Fruit fly (Drosophila melanogaster) whole organism, embryonic: ENCODE results near the gene ATPsynD.

Experiments
- Blimp-1 ChIP-seq: fragments of 200-800 bp; sonication (Bioruptor generic); optimal IDR thresholded peaks from 3 replicates; lab custom pipeline; 2018; ENCODE audit warnings: missing biosample characterization, missing genetic modification characterization, mild to moderate bottlenecking, moderate library complexity, missing genetic modification reagents
- CG10209 ChIP-seq: fragments of 200-800 bp; sonication (Bioruptor generic); optimal IDR thresholded peaks from 3 replicates; lab custom pipeline; 2017; ENCODE audit warnings: missing biosample characterization, mild to moderate bottlenecking, missing genetic modification characterization, missing genetic modification reagents
- CG10654 ChIP-seq: fragments of 200-800 bp; sonication (Bioruptor generic); optimal IDR thresholded peaks from 2 replicates; lab custom pipeline; 2016; ENCODE audit warnings: missing biosample characterization, missing genetic modification characterization
- CG11504 ChIP-seq: fragments of 200-800 bp; sonication (Bioruptor generic); optimal IDR thresholded peaks from 3 replicates; lab custom pipeline; 2019; ENCODE audit warnings: missing biosample characterization, mild to moderate bottlenecking, missing genetic modification characterization, moderate library complexity
- CG11696 ChIP-seq: fragments of 200-800 bp; sonication (Bioruptor generic); IDR thresholded peaks from 2 replicates; pipeline ENCODE4 v1.3.6; 2022; ENCODE audit warnings: missing biosample characterization, missing genetic modification characterization
- CG12299 ChIP-seq: fragments of 200-800 bp; sonication (Bioruptor generic); optimal IDR thresholded peaks from 2 replicates; lab custom pipeline; 2018; ENCODE audit warnings: missing biosample characterization, mild to moderate bottlenecking, missing genetic modification characterization
- CG13775 ChIP-seq: fragments of 200-800 bp; sonication (Bioruptor generic); optimal IDR thresholded peaks from 3 replicates; lab custom pipeline; 2017; ENCODE audit warnings: missing biosample characterization, mild to moderate bottlenecking, missing genetic modification characterization
- CG14710 ChIP-seq: fragments of 200-800 bp; sonication (Bioruptor generic); optimal IDR thresholded peaks from 3 replicates; lab custom pipeline; 2019; ENCODE audit warnings: missing biosample characterization, mild to moderate bottlenecking, missing genetic modification characterization, moderate library complexity
- CG1603 ChIP-seq: fragments of 200-800 bp; sonication (Bioruptor generic); optimal IDR thresholded peaks from 2 replicates; lab custom pipeline; 2019; ENCODE audit warnings: missing biosample characterization, mild to moderate bottlenecking, missing genetic modification characterization, moderate library complexity
- CG16815 ChIP-seq: fragments of 200-800 bp; sonication (Bioruptor generic); optimal IDR thresholded peaks from 3 replicates; lab custom pipeline; 2017; ENCODE audit warnings: missing biosample characterization, mild to moderate bottlenecking, missing genetic modification characterization
- CG17361 ChIP-seq: fragments of 200-800 bp; sonication (Bioruptor generic); IDR thresholded peaks from 3 replicates; pipeline ENCODE4 v1.3.6; 2022; ENCODE audit warnings: missing biosample characterization, missing genetic modification characterization
- CG17829 ChIP-seq: fragments of 200-800 bp; optimal IDR thresholded peaks from 2 replicates; lab custom pipeline; 2019; ENCODE audit warnings: missing biosample characterization, mild to moderate bottlenecking, missing genetic modification characterization, moderate library complexity
- CG2875 ChIP-seq: fragments of 200-800 bp; sonication (Bioruptor generic); optimal IDR thresholded peaks from 2 replicates; lab custom pipeline; 2017; ENCODE audit warnings: missing biosample characterization, mild to moderate bottlenecking, missing genetic modification characterization, missing genetic modification reagents
- CG3065 ChIP-seq: fragments of 200-800 bp; sonication (Bioruptor generic); optimal IDR thresholded peaks from 2 replicates; lab custom pipeline; 2016; ENCODE audit warnings: missing biosample characterization, missing genetic modification characterization
- CG31441 ChIP-seq: fragments of 200-800 bp; sonication (Bioruptor generic); IDR thresholded peaks from 2 replicates; pipeline ENCODE4 v1.3.6; 2022; ENCODE audit warnings: missing biosample characterization, missing genetic modification characterization
- CG34376 ChIP-seq: fragments of 200-800 bp; sonication (Bioruptor generic); optimal IDR thresholded peaks from 2 replicates; lab custom pipeline; 2018; ENCODE audit warnings: missing biosample characterization, mild to moderate bottlenecking, missing genetic modification characterization
- CG6254 ChIP-seq: fragments of 200-800 bp; sonication (Bioruptor generic); optimal IDR thresholded peaks from 3 replicates; lab custom pipeline; 2017; ENCODE audit warnings: mild to moderate bottlenecking, missing biosample characterization, missing genetic modification reagents, missing genetic modification characterization
- CTCF ChIP-seq: fragments of 200-800 bp; sonication (Bioruptor generic); optimal IDR thresholded peaks from 2 replicates; lab custom pipeline; 2017; ENCODE audit warnings: missing biosample characterization, mild to moderate bottlenecking, missing genetic modification characterization, moderate library complexity
- Doc2 ChIP-seq: fragments of 200-800 bp; sonication (Bioruptor generic); IDR thresholded peaks from 2 replicates; pipeline ENCODE4 v1.3.6; 2022; ENCODE audit warnings: missing biosample characterization, missing genetic modification characterization
- Drgx ChIP-seq: fragments of 200-800 bp; sonication (Bioruptor generic); IDR thresholded peaks from 2 replicates; pipeline ENCODE4 v1.3.6; 2022; ENCODE audit warnings: missing biosample characterization, missing genetic modification characterization
- HLH3B ChIP-seq: fragments of 200-800 bp; sonication (Bioruptor generic); IDR thresholded peaks from 2 replicates; pipeline ENCODE4 v1.3.6; 2022; ENCODE audit warnings: missing biosample characterization, missing genetic modification characterization
- Sox102F ChIP-seq: fragments of 200-800 bp; sonication (Bioruptor generic); optimal IDR thresholded peaks from 2 replicates; lab custom pipeline; 2018; ENCODE audit warnings: missing biosample characterization, mild to moderate bottlenecking, missing genetic modification characterization, moderate library complexity
- Ssrp ChIP-seq: fragments of 200-800 bp; sonication (Bioruptor generic); optimal IDR thresholded peaks from 2 replicates; lab custom pipeline; 2018; ENCODE audit warnings: missing biosample characterization, mild to moderate bottlenecking, missing genetic modification characterization, moderate library complexity
- Xrp1 ChIP-seq: fragments of 200-800 bp; sonication (Bioruptor generic); IDR thresholded peaks from 2 replicates; pipeline ENCODE4 v1.3.6; 2022; ENCODE audit warnings: missing biosample characterization, missing genetic modification characterization
- az2 ChIP-seq: fragments of 200-800 bp; sonication (Bioruptor generic); optimal IDR thresholded peaks from 3 replicates; lab custom pipeline; 2016; ENCODE audit warnings: missing biosample characterization, missing genetic modification characterization
- bsh ChIP-seq, 2 experiments: fragments of 200-800 bp; sonication (Bioruptor generic); optimal IDR thresholded peaks; 2 replicates each; lab custom pipeline; 2017 to 2018; ENCODE audit warnings: mild to moderate bottlenecking in 2 of 2, missing biosample characterization in 2 of 2, missing genetic modification characterization in 2 of 2, moderate library complexity in 1 of 2
- chm ChIP-seq: fragments of 200-800 bp; sonication (Bioruptor generic); IDR thresholded peaks from 2 replicates; pipeline ENCODE4 v1.3.6; 2022; ENCODE audit warnings: missing biosample characterization, missing genetic modification characterization
- chn ChIP-seq: fragments of 200-800 bp; sonication (Bioruptor generic); optimal IDR thresholded peaks from 2 replicates; lab custom pipeline; 2016; ENCODE audit warnings: missing biosample characterization, missing genetic modification characterization
- ci ChIP-seq: fragments of 200-800 bp; sonication (Bioruptor generic); IDR thresholded peaks from 3 replicates; pipeline ENCODE4 v1.3.6; 2022; ENCODE audit warnings: missing biosample characterization, missing genetic modification characterization
- dmrt11E ChIP-seq: fragments of 200-800 bp; sonication (Bioruptor generic); optimal IDR thresholded peaks from 3 replicates; lab custom pipeline; 2018; ENCODE audit warnings: missing biosample characterization, mild to moderate bottlenecking, missing genetic modification characterization, moderate library complexity
- emc ChIP-seq: fragments of 200-800 bp; sonication (Bioruptor generic); optimal IDR thresholded peaks from 2 replicates; lab custom pipeline; 2016; ENCODE audit warnings: missing biosample characterization, missing genetic modification characterization
- eve ChIP-seq, 2 experiments: fragments of >200 bp; optimal IDR thresholded peaks; 2 replicates each; lab custom pipeline; 2017; ENCODE audit warnings: missing biosample characterization in 2 of 2, missing genetic modification characterization in 2 of 2
- fd64A ChIP-seq: fragments of 200-800 bp; sonication (Bioruptor generic); optimal IDR thresholded peaks from 3 replicates; lab custom pipeline; 2018; ENCODE audit warnings: missing biosample characterization, mild to moderate bottlenecking, missing genetic modification characterization
- gcm ChIP-seq: fragments of 200-800 bp; sonication (Bioruptor generic); optimal IDR thresholded peaks from 2 replicates; lab custom pipeline; 2019; ENCODE audit warnings: missing biosample characterization, mild to moderate bottlenecking, missing genetic modification characterization, moderate library complexity
- gsb-n ChIP-seq: fragments of 200-800 bp; sonication (Bioruptor generic); optimal IDR thresholded peaks from 3 replicates; lab custom pipeline; 2018; ENCODE audit warnings: missing biosample characterization, mild to moderate bottlenecking, missing genetic modification characterization
- h ChIP-seq: fragments of >200 bp; optimal IDR thresholded peaks from 2 replicates; lab custom pipeline; 2017
- ken ChIP-seq: fragments of 200-800 bp; sonication (Bioruptor generic); IDR thresholded peaks from 3 replicates; pipeline ENCODE4 v1.3.6; 2022; ENCODE audit warnings: missing biosample characterization, missing genetic modification characterization
- lola ChIP-seq, 3 experiments: fragments of >200 bp in 2 of 3; fragments of 200-800 bp in 1 of 3; sonication (Bioruptor generic) in 1 of 3; optimal IDR thresholded peaks; 2 replicates each; lab custom pipeline; 2017 to 2019; ENCODE audit warnings: missing biosample characterization in 3 of 3, missing genetic modification characterization in 3 of 3, mild to moderate bottlenecking in 1 of 3, moderate library complexity in 1 of 3
- lov ChIP-seq, 2 experiments: fragments of 200-800 bp in 1 of 2; fragments of >200 bp in 1 of 2; sonication (Bioruptor generic) in 1 of 2; IDR thresholded peaks in 1 of 2; optimal IDR thresholded peaks in 1 of 2; 2 replicates in 1 of 2; 3 replicates in 1 of 2; pipeline versions ENCODE4 v1.3.6 to Lab custom; 2017 to 2022; ENCODE audit warnings: missing biosample characterization in 1 of 2, missing genetic modification characterization in 1 of 2
- nmo ChIP-seq: fragments of 200-800 bp; sonication (Bioruptor generic); optimal IDR thresholded peaks from 2 replicates; lab custom pipeline; 2018; ENCODE audit warnings: missing biosample characterization, mild to moderate bottlenecking, missing genetic modification characterization, moderate library complexity
- phol ChIP-seq: fragments of 200-800 bp; sonication (Bioruptor generic); optimal IDR thresholded peaks from 3 replicates; lab custom pipeline; 2018; ENCODE audit warnings: missing biosample characterization, mild to moderate bottlenecking, missing genetic modification characterization, moderate library complexity
- pita ChIP-seq: fragments of 200-800 bp; sonication (Bioruptor generic); optimal IDR thresholded peaks from 2 replicates; lab custom pipeline; 2017; ENCODE audit warnings: missing biosample characterization, mild to moderate bottlenecking, missing genetic modification characterization
- pnt ChIP-seq: fragments of 200-800 bp; sonication (Bioruptor generic); optimal IDR thresholded peaks from 3 replicates; lab custom pipeline; 2016; ENCODE audit warnings: missing biosample characterization, missing genetic modification characterization
- ranshi ChIP-seq: fragments of 200-800 bp; sonication (Bioruptor generic); IDR thresholded peaks from 2 replicates; pipeline ENCODE4 v1.3.6; 2022; ENCODE audit warnings: missing biosample characterization, missing genetic modification characterization
- row ChIP-seq: fragments of 200-800 bp; sonication (Bioruptor generic); IDR thresholded peaks from 3 replicates; pipeline ENCODE4 v1.3.6; 2022; ENCODE audit warnings: missing biosample characterization, missing genetic modification characterization
- slbo ChIP-seq: fragments of 200-800 bp; sonication (Bioruptor generic); IDR thresholded peaks from 2 replicates; pipeline ENCODE4 v1.3.6; 2022; ENCODE audit warnings: missing biosample characterization, missing genetic modification characterization
- tin ChIP-seq: fragments of 200-800 bp; sonication (Bioruptor generic); optimal IDR thresholded peaks from 3 replicates; lab custom pipeline; 2016; ENCODE audit warnings: missing biosample characterization, missing genetic modification characterization
- trem ChIP-seq: fragments of 200-800 bp; optimal IDR thresholded peaks from 3 replicates; lab custom pipeline; 2019; ENCODE audit warnings: missing biosample characterization, mild to moderate bottlenecking, missing genetic modification characterization, moderate library complexity
- twi ChIP-seq: fragments of 200-800 bp; optimal IDR thresholded peaks from 2 replicates; lab custom pipeline; 2019; ENCODE audit warnings: missing biosample characterization, mild to moderate bottlenecking, missing genetic modification characterization, moderate library complexity
- zfh1 ChIP-seq: fragments of 200-800 bp; sonication (Bioruptor generic); IDR thresholded peaks from 3 replicates; pipeline ENCODE4 v1.3.6; 2022; ENCODE audit warnings: missing biosample characterization, missing genetic modification characterization

The ATPsynD gene

dm6 chr3R:19108126-19108525 is 13.3 kb downstream of the ATPsynD start:
- TF ChIP-seq zfh1 (GFP tag; lab: Robert Waterston, UW), result peak; percentile 60; the same call in 2 of the 3 replicates
- TF ChIP-seq row (GFP tag; lab: Robert Waterston, UW), result peak; percentile 56; the same call in 2 of the 3 replicates
- peak; percentile 60 for TF ChIP-seq chm (GFP tag; lab: Robert Waterston, UW)
- TF ChIP-seq trem (tag; lab: Kevin White, UChicago), result peak; percentile 6
- peak; percentile 17 for TF ChIP-seq CG10209 (GFP tag; lab: Kevin White, UChicago)
- TF ChIP-seq gcm (GFP tag; lab: Kevin White, UChicago), result peak; percentile 11
- TF ChIP-seq gsb-n (tag; lab: Kevin White, UChicago), result peak; percentile 41
- peak; percentile 13 for TF ChIP-seq pnt (GFP tag; lab: Kevin White, UChicago)
- no peak for TF ChIP-seq emc (GFP tag; lab: Kevin White, UChicago)
- peak; percentile 2 for TF ChIP-seq CG11504 (tag; lab: Kevin White, UChicago)
- peak; percentile 52 for TF ChIP-seq CG1603 (tag; lab: Kevin White, UChicago)
- TF ChIP-seq lola (GFP tag; optimal IDR thresholded peaks at IDR 0.05; lab: Kevin White, UChicago), result peak in 1 of 3 experiments; percentile 45
- TF ChIP-seq dmrt11E (tag; lab: Kevin White, UChicago), result peak; percentile 38
- TF ChIP-seq twi (tag; lab: Kevin White, UChicago), result peak; percentile 47
- TF ChIP-seq bsh (GFP tag; optimal IDR thresholded peaks at IDR 0.05; lab: Kevin White, UChicago), result peak in 1 of 2 experiments; percentile 71
- TF ChIP-seq CG17361 (GFP tag; lab: Robert Waterston, UW), result 0 out of 3 replicates have a peak, but pooled peaks have one; percentile 42
- TF ChIP-seq HLH3B (GFP tag; lab: Robert Waterston, UW), result 0 out of 2 replicates have a peak, but pooled peaks have one; percentile 19
- peak; percentile 30 for TF ChIP-seq tin
- no peak for TF ChIP-seq CG12299 (tag; lab: Kevin White, UChicago)
- no peak for TF ChIP-seq CG34376
- TF ChIP-seq Xrp1 (GFP tag; lab: Robert Waterston, UW), result peak; percentile 57
- peak; percentile 8 for TF ChIP-seq Sox102F (GFP tag; lab: Kevin White, UChicago)
- no peak for TF ChIP-seq CG16815 (GFP tag; lab: Kevin White, UChicago)
- TF ChIP-seq nmo, result peak; percentile 26
- TF ChIP-seq Ssrp (tag; lab: Kevin White, UChicago), result peak; percentile 23
- peak; percentile 29 for TF ChIP-seq phol (tag; lab: Kevin White, UChicago)
- TF ChIP-seq slbo (GFP tag; lab: Robert Waterston, UW), result 0 out of 2 replicates have a peak, but pooled peaks have one; percentile 4
- TF ChIP-seq CG17829 (tag; lab: Kevin White, UChicago), result peak; percentile 39
- TF ChIP-seq h (lab: Kevin White, UChicago), result no peak
- TF ChIP-seq CG10654 (GFP tag; lab: Kevin White, UChicago), result no peak
- peak; percentile 54 for TF ChIP-seq Blimp-1
- no peak for TF ChIP-seq fd64A (GFP tag; lab: Kevin White, UChicago)
- no peak for TF ChIP-seq lov (optimal IDR thresholded peaks at IDR 0.05; lab: Kevin White, UChicago)
- no peak for TF ChIP-seq lov (GFP tag; IDR thresholded peaks at IDR 0.05; lab: Robert Waterston, UW)
- no peak for TF ChIP-seq CG3065 (GFP tag; lab: Kevin White, UChicago)
- peak; percentile 6 for TF ChIP-seq az2 (GFP tag; lab: Kevin White, UChicago)
- peak; percentile 45; the same call in 1 of the 2 replicates for TF ChIP-seq CG31441 (GFP tag; lab: Robert Waterston, UW)
- 0 out of 3 replicates have a peak, but pooled peaks have one; percentile 36 for TF ChIP-seq ken
- TF ChIP-seq pita, result no peak
- no peak for TF ChIP-seq CG13775 (GFP tag; lab: Kevin White, UChicago)
- TF ChIP-seq CTCF (GFP tag; lab: Kevin White, UChicago), result no peak
- 0 out of 2 replicates have a peak, but pooled peaks have one; percentile 16 for TF ChIP-seq Drgx (GFP tag; lab: Robert Waterston, UW)
- TF ChIP-seq CG6254 (GFP tag; lab: Kevin White, UChicago), result peak; percentile 37
- TF ChIP-seq CG2875 (GFP tag; lab: Kevin White, UChicago), result peak; percentile 16
- 0 out of 2 replicates have a peak, but pooled peaks have one; percentile 12 for TF ChIP-seq CG11696 (GFP tag; lab: Robert Waterston, UW)
- peak; percentile 29 for TF ChIP-seq CG14710 (tag; lab: Kevin White, UChicago)
- 0 out of 2 replicates have a peak, but pooled peaks have one; percentile 10 for TF ChIP-seq ranshi (GFP tag; lab: Robert Waterston, UW)
- TF ChIP-seq eve (GFP tag; optimal IDR thresholded peaks at IDR 0.05; lab: Kevin White, UChicago), result peak in 1 of 2 experiments; percentile 78
- no peak for TF ChIP-seq Doc2 (GFP tag; lab: Robert Waterston, UW)
- peak; percentile 51; the same call in 1 of the 3 replicates for TF ChIP-seq ci (GFP tag; lab: Robert Waterston, UW)
- peak; percentile 32 for TF ChIP-seq chn (GFP tag; lab: Kevin White, UChicago)
